Fruit fly (Drosophila melanogaster) whole organism, embryonic: ENCODE results near the gene CG17118.

ENCODE experiments used
- CG10431 ChIP-seq: fragments of 200-800 bp; sonication (Bioruptor generic); optimal IDR thresholded peaks from 3 replicates; lab custom pipeline; 2018; ENCODE audit warnings: missing biosample characterization, mild to moderate bottlenecking, missing genetic modification characterization
- CG11456 ChIP-seq: fragments of 200-800 bp; sonication (Bioruptor generic); IDR thresholded peaks from 3 replicates; pipeline ENCODE4 v1.3.6; 2022; ENCODE audit warnings: missing biosample characterization, missing genetic modification characterization
- CG12659 ChIP-seq: fragments of 200-800 bp; sonication (Bioruptor generic); optimal IDR thresholded peaks from 3 replicates; lab custom pipeline; 2017; ENCODE audit warnings: mild to moderate bottlenecking, missing biosample characterization, missing genetic modification reagents, missing genetic modification characterization
- CG12744 ChIP-seq: fragments of 200-800 bp; sonication (Bioruptor generic); optimal IDR thresholded peaks from 2 replicates; lab custom pipeline; 2016; ENCODE audit warnings: missing biosample characterization, missing genetic modification characterization
- CG13894 ChIP-seq: fragments of 200-800 bp; sonication (Bioruptor generic); optimal IDR thresholded peaks from 3 replicates; lab custom pipeline; 2018; ENCODE audit warnings: missing biosample characterization, mild to moderate bottlenecking, missing genetic modification characterization, moderate library complexity
- CG15011 ChIP-seq: fragments of 200-800 bp; sonication (Bioruptor generic); optimal IDR thresholded peaks from 3 replicates; lab custom pipeline; 2018; ENCODE audit warnings: missing biosample characterization, mild to moderate bottlenecking, missing genetic modification characterization
- CG15696 ChIP-seq: fragments of 200-800 bp; sonication (Bioruptor generic); optimal IDR thresholded peaks from 2 replicates; lab custom pipeline; 2019; ENCODE audit warnings: missing biosample characterization, mild to moderate bottlenecking, missing genetic modification characterization, moderate library complexity
- CG17186 ChIP-seq: fragments of 200-800 bp; sonication (Bioruptor generic); optimal IDR thresholded peaks from 3 replicates; lab custom pipeline; 2017; ENCODE audit warnings: missing biosample characterization, missing genetic modification reagents, missing genetic modification characterization
- CG17361 ChIP-seq: fragments of 200-800 bp; sonication (Bioruptor generic); IDR thresholded peaks from 3 replicates; pipeline ENCODE4 v1.3.6; 2022; ENCODE audit warnings: missing biosample characterization, missing genetic modification characterization
- CG17829 ChIP-seq: fragments of 200-800 bp; optimal IDR thresholded peaks from 2 replicates; lab custom pipeline; 2019; ENCODE audit warnings: missing biosample characterization, mild to moderate bottlenecking, missing genetic modification characterization, moderate library complexity
- CG18619 ChIP-seq: fragments of 200-800 bp; sonication (Bioruptor generic); optimal IDR thresholded peaks from 3 replicates; lab custom pipeline; 2017; ENCODE audit warnings: missing biosample characterization, mild to moderate bottlenecking, missing genetic modification characterization
- CG30431 ChIP-seq: fragments of 200-800 bp; sonication (Bioruptor generic); optimal IDR thresholded peaks from 2 replicates; lab custom pipeline; 2017; ENCODE audit warnings: missing biosample characterization, missing genetic modification characterization
- CG31224 ChIP-seq: fragments of 200-800 bp; sonication (Bioruptor generic); IDR thresholded peaks from 2 replicates; pipeline ENCODE4 v1.3.6; 2022; ENCODE audit warnings: missing biosample characterization, missing genetic modification characterization
- CG31365 ChIP-seq: fragments of 200-800 bp; sonication (Bioruptor generic); optimal IDR thresholded peaks from 2 replicates; lab custom pipeline; 2018; ENCODE audit warnings: missing biosample characterization, mild to moderate bottlenecking, missing genetic modification characterization
- CG4707 ChIP-seq: fragments of 200-800 bp; sonication (Bioruptor generic); optimal IDR thresholded peaks from 2 replicates; lab custom pipeline; 2018; ENCODE audit warnings: missing biosample characterization, mild to moderate bottlenecking, missing genetic modification characterization, moderate library complexity
- CG6272 ChIP-seq: fragments of 200-800 bp; sonication (Bioruptor generic); IDR thresholded peaks from 2 replicates; pipeline ENCODE4 v1.3.6; 2022; ENCODE audit warnings: missing biosample characterization, missing genetic modification characterization
- CG6765 ChIP-seq: fragments of 200-800 bp; sonication (Bioruptor generic); optimal IDR thresholded peaks from 3 replicates; lab custom pipeline; 2017; ENCODE audit warnings: missing biosample characterization, mild to moderate bottlenecking, missing genetic modification characterization
- CG9817 ChIP-seq: fragments of 200-800 bp; sonication (Bioruptor generic); optimal IDR thresholded peaks from 2 replicates; lab custom pipeline; 2018; ENCODE audit warnings: missing biosample characterization, mild to moderate bottlenecking, missing genetic modification characterization, moderate library complexity
- CTCF ChIP-seq: fragments of 200-800 bp; sonication (Bioruptor generic); optimal IDR thresholded peaks from 2 replicates; lab custom pipeline; 2017; ENCODE audit warnings: missing biosample characterization, mild to moderate bottlenecking, missing genetic modification characterization, moderate library complexity
- CkIIα-i1 ChIP-seq: fragments of 200-800 bp; sonication (Bioruptor generic); IDR thresholded peaks from 2 replicates; pipeline ENCODE4 v1.3.6; 2022; ENCODE audit warnings: missing biosample characterization, missing genetic modification characterization
- Dip2 ChIP-seq: fragments of 200-800 bp; sonication (Bioruptor generic); IDR thresholded peaks from 2 replicates; pipeline ENCODE4 v1.3.6; 2022; ENCODE audit warnings: missing biosample characterization, missing genetic modification characterization
- HmgD ChIP-seq: fragments of 200-800 bp; sonication (Bioruptor generic); optimal IDR thresholded peaks from 3 replicates; lab custom pipeline; 2016; ENCODE audit warnings: missing biosample characterization, missing genetic modification characterization
- Max ChIP-seq: fragments of 200-800 bp; sonication (Bioruptor generic); optimal IDR thresholded peaks from 2 replicates; lab custom pipeline; 2016; ENCODE audit warnings: missing biosample characterization, mild to moderate bottlenecking, missing genetic modification characterization
- NC2β ChIP-seq: fragments of 200-800 bp; sonication (Bioruptor generic); optimal IDR thresholded peaks from 2 replicates; lab custom pipeline; 2016; ENCODE audit warnings: missing biosample characterization, missing genetic modification characterization
- NK7.1 ChIP-seq: fragments of 200-800 bp; sonication (Bioruptor generic); optimal IDR thresholded peaks from 3 replicates; lab custom pipeline; 2016; ENCODE audit warnings: missing biosample characterization, missing genetic modification characterization
- Nf-YC ChIP-seq: fragments of 200-800 bp; optimal IDR thresholded peaks from 3 replicates; lab custom pipeline; 2019; ENCODE audit warnings: missing biosample characterization, mild to moderate bottlenecking, missing genetic modification characterization, moderate library complexity
- bowl ChIP-seq: fragments of 200-800 bp; sonication (Bioruptor generic); IDR thresholded peaks from 2 replicates; pipeline ENCODE4 v1.3.6; 2022; ENCODE audit warnings: missing biosample characterization, missing genetic modification characterization
- bsh ChIP-seq, 2 experiments: fragments of 200-800 bp; sonication (Bioruptor generic); optimal IDR thresholded peaks; 2 replicates each; lab custom pipeline; 2017 to 2018; ENCODE audit warnings: mild to moderate bottlenecking in 2 of 2, missing biosample characterization in 2 of 2, missing genetic modification characterization in 2 of 2, moderate library complexity in 1 of 2
- chn ChIP-seq: fragments of 200-800 bp; sonication (Bioruptor generic); optimal IDR thresholded peaks from 2 replicates; lab custom pipeline; 2016; ENCODE audit warnings: missing biosample characterization, missing genetic modification characterization
- croc ChIP-seq: fragments of 200-800 bp; sonication (Bioruptor generic); conservative IDR thresholded peaks from 3 replicates; pipeline ENCODE4 v1.3.6; 2022; ENCODE audit warnings: missing biosample characterization, missing genetic modification characterization
- crol ChIP-seq: fragments of 200-800 bp; sonication (Bioruptor generic); IDR thresholded peaks from 2 replicates; pipeline ENCODE4 v1.3.6; 2022; ENCODE audit warnings: missing biosample characterization, missing genetic modification characterization
- danr ChIP-seq: fragments of 200-800 bp; sonication (Bioruptor generic); IDR thresholded peaks from 2 replicates; pipeline ENCODE4 v1.3.6; 2022; ENCODE audit warnings: missing biosample characterization, missing genetic modification characterization
- dati ChIP-seq: fragments of 200-800 bp; sonication (Bioruptor generic); IDR thresholded peaks from 2 replicates; pipeline ENCODE4 v1.3.6; 2022; ENCODE audit warnings: missing biosample characterization, missing genetic modification characterization
- fd102C ChIP-seq: fragments of 200-800 bp; sonication (Bioruptor generic); optimal IDR thresholded peaks from 2 replicates; lab custom pipeline; 2018; ENCODE audit warnings: missing biosample characterization, mild to moderate bottlenecking, missing genetic modification characterization, moderate library complexity
- insv ChIP-seq, 2 experiments: fragments of 200-800 bp; sonication (Bioruptor generic); optimal IDR thresholded peaks; 3 replicates each; lab custom pipeline; 2016 to 2018; ENCODE audit warnings: missing biosample characterization in 2 of 2, missing genetic modification characterization in 2 of 2
- knrl ChIP-seq: fragments of 200-800 bp; sonication (Bioruptor generic); IDR thresholded peaks from 3 replicates; pipeline ENCODE4 v1.3.6; 2022; ENCODE audit warnings: missing biosample characterization, missing genetic modification characterization; ENCODE audit not compliant: partially characterized antibody
- lola ChIP-seq, 3 experiments: fragments of >200 bp in 2 of 3; fragments of 200-800 bp in 1 of 3; sonication (Bioruptor generic) in 1 of 3; optimal IDR thresholded peaks; 2 replicates each; lab custom pipeline; 2017 to 2019; ENCODE audit warnings: missing biosample characterization in 3 of 3, missing genetic modification characterization in 3 of 3, mild to moderate bottlenecking in 1 of 3, moderate library complexity in 1 of 3
- nerfin-2 ChIP-seq: fragments of 200-800 bp; sonication (Bioruptor generic); IDR thresholded peaks from 2 replicates; pipeline ENCODE4 v1.3.6; 2022; ENCODE audit warnings: missing biosample characterization, missing genetic modification characterization; ENCODE audit not compliant: partially characterized antibody
- prd ChIP-seq, 3 experiments: fragments of >200 bp in 2 of 3; fragments of 200-800 bp in 1 of 3; sonication (Bioruptor generic) in 1 of 3; optimal IDR thresholded peaks in 2 of 3; IDR thresholded peaks in 1 of 3; 2 replicates in 2 of 3; 3 replicates in 1 of 3; pipeline versions ENCODE4 v1.3.6 to Lab custom; 2017 to 2022; ENCODE audit warnings: missing biosample characterization in 1 of 3, missing genetic modification characterization in 1 of 3
- pum ChIP-seq: fragments of 200-800 bp; sonication (Bioruptor generic); optimal IDR thresholded peaks from 2 replicates; lab custom pipeline; 2016; ENCODE audit warnings: missing biosample characterization, missing genetic modification characterization
- scrt ChIP-seq: fragments of 200-800 bp; sonication (Bioruptor generic); optimal IDR thresholded peaks from 2 replicates; lab custom pipeline; 2018; ENCODE audit warnings: missing biosample characterization, mild to moderate bottlenecking, missing genetic modification characterization, moderate library complexity
- slou ChIP-seq: fragments of 200-800 bp; sonication (Bioruptor generic); optimal IDR thresholded peaks from 3 replicates; lab custom pipeline; 2016; ENCODE audit warnings: missing biosample characterization, missing genetic modification characterization
- sob ChIP-seq: fragments of 200-800 bp; sonication (Bioruptor generic); IDR thresholded peaks from 2 replicates; pipeline ENCODE4 v1.3.6; 2022; ENCODE audit warnings: missing biosample characterization, missing genetic modification characterization
- tio ChIP-seq: fragments of 200-800 bp; sonication (Bioruptor generic); optimal IDR thresholded peaks from 2 replicates; lab custom pipeline; 2017; ENCODE audit warnings: missing biosample characterization, missing genetic modification characterization, inconsistent platforms
- ttk ChIP-seq: fragments of 200-800 bp; sonication (Bioruptor generic); IDR thresholded peaks from 2 replicates; pipeline ENCODE4 v2.1.2; 2022; ENCODE audit warnings: missing biosample characterization, missing genetic modification characterization
- twi ChIP-seq: fragments of 200-800 bp; optimal IDR thresholded peaks from 2 replicates; lab custom pipeline; 2019; ENCODE audit warnings: missing biosample characterization, mild to moderate bottlenecking, missing genetic modification characterization, moderate library complexity
- vfl ChIP-seq: fragments of 200-800 bp; sonication (Bioruptor generic); optimal IDR thresholded peaks from 2 replicates; lab custom pipeline; 2016; ENCODE audit warnings: missing biosample characterization, missing genetic modification characterization
- zen2 ChIP-seq: fragments of 200-800 bp; sonication (Bioruptor generic); IDR thresholded peaks from 3 replicates; pipeline ENCODE4 v1.3.6; 2022; ENCODE audit warnings: missing biosample characterization, missing genetic modification characterization; ENCODE audit not compliant: partially characterized antibody

The CG17118 gene

DNA sequence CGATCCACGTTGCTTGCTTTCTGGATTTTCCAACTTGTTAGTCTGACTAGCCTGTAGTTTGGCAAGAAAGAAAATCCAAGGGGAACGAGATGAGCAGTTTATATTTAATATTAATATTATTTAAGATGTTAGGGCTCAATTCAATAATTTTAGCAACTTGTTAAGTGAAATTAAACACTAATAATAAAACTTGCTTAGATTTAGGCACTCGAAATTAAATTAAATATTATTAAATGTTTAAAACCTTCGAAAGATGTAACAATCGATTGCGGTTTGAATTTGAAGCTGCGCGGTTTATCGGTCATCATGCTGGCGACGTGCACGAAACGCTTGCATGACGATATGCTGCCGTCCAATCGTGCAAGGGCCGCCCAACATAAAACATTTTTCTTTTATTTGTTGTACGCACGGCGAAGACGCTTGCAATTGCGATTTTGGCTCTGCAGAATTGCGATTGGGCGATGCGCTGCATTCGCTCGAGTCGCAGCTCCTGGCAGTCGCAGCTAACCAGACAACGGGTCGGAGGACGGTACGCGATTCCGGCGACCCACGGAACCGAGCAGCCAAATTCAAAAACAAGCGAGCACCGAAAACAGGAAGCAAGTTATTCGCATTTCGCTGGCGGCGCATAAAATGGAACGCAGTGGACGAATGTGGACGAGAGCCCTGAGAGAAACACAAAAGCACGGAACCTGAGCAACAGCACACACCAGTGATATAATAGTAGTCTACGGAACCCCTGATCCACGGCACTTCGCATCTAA, 7.1 kb downstream of the CG17118 start, which contains the start of the genes Vha16-5 and CG12299 (continued):
- TF ChIP-seq CkIIα-i1 (GFP tag; lab: Robert Waterston, UW), result 0 out of 2 replicates have a peak, but pooled peaks have one; percentile 10
- peak; percentile 69 for TF ChIP-seq CG12744
- peak; percentile 73 for TF ChIP-seq dati
- peak; percentile 57 for TF ChIP-seq slou (GFP tag; lab: Kevin White, UChicago)
- TF ChIP-seq zen2 (GFP tag; lab: Robert Waterston, UW), result peak; percentile 57; the same call in 1 of the 3 replicates
- TF ChIP-seq CG15696 (tag; lab: Kevin White, UChicago), result peak; percentile 88
- no peak for TF ChIP-seq Dip2 (GFP tag; lab: Robert Waterston, UW)
- TF ChIP-seq vfl (GFP tag; lab: Kevin White, UChicago), result peak; percentile 84
- peak; percentile 74 for TF ChIP-seq Max (GFP tag; lab: Kevin White, UChicago)
- TF ChIP-seq knrl (GFP tag; lab: Robert Waterston, UW), result peak; percentile 88
- TF ChIP-seq pum (GFP tag; lab: Kevin White, UChicago), result peak; percentile 78
- TF ChIP-seq prd (optimal IDR thresholded peaks at IDR 0.05; lab: Kevin White, UChicago), result no peak
- TF ChIP-seq prd (GFP tag; IDR thresholded peaks at IDR 0.05; lab: Robert Waterston, UW), result peak; percentile 95
- peak; percentile 64 for TF ChIP-seq CG31224 (GFP tag; lab: Robert Waterston, UW)
- TF ChIP-seq lola (GFP tag; optimal IDR thresholded peaks at IDR 0.05; lab: Kevin White, UChicago), result peak in 1 of 3 experiments; percentile 84
- peak; percentile 85 for TF ChIP-seq nerfin-2 (GFP tag; lab: Robert Waterston, UW)
- no peak for TF ChIP-seq insv (GFP tag; optimal IDR thresholded peaks at IDR 0.05; lab: Kevin White, UChicago)
- TF ChIP-seq CG15011, result no peak
- peak; percentile 72 for TF ChIP-seq CG9817 (tag; lab: Kevin White, UChicago)
- TF ChIP-seq crol (GFP tag; lab: Robert Waterston, UW), result 0 out of 2 replicates have a peak, but pooled peaks have one; percentile 12
- peak; percentile 72 for TF ChIP-seq CG12659 (GFP tag; lab: Kevin White, UChicago)
- TF ChIP-seq CG17361 (GFP tag; lab: Robert Waterston, UW), result peak; percentile 55; the same call in 1 of the 3 replicates
- peak; percentile 91 for TF ChIP-seq CG6272
- TF ChIP-seq sob (GFP tag; lab: Robert Waterston, UW), result peak; percentile 96
- peak; percentile 53 for TF ChIP-seq NK7.1 (GFP tag; lab: Kevin White, UChicago)
- TF ChIP-seq, all 482 proteins: peak for 356

- no peak for TF ChIP-seq fd102C
- no peak for TF ChIP-seq CTCF (GFP tag; lab: Kevin White, UChicago)
- TF ChIP-seq ttk (GFP tag; lab: Robert Waterston, UW), result no peak
- TF ChIP-seq bsh (GFP tag; optimal IDR thresholded peaks at IDR 0.05; lab: Kevin White, UChicago), result no peak
- no peak for TF ChIP-seq CG17829
- no peak for TF ChIP-seq CG31365 (tag; lab: Kevin White, UChicago)
- no peak for TF ChIP-seq chn (GFP tag; lab: Kevin White, UChicago)
- no peak for TF ChIP-seq CG13894 (tag; lab: Kevin White, UChicago)
- TF ChIP-seq danr (GFP tag; lab: Robert Waterston, UW), result no peak
- TF ChIP-seq CG6765 (GFP tag; lab: Kevin White, UChicago), result no peak
- TF ChIP-seq CG11456 (GFP tag; lab: Robert Waterston, UW), result no peak
- TF ChIP-seq CG17186 (GFP tag; lab: Kevin White, UChicago), result no peak
- TF ChIP-seq bowl (GFP tag; lab: Robert Waterston, UW), result no peak
- no peak for TF ChIP-seq CG10431 (GFP tag; lab: Kevin White, UChicago)
- no peak for TF ChIP-seq twi
- TF ChIP-seq CG30431, result no peak
- no peak for TF ChIP-seq scrt (GFP tag; lab: Kevin White, UChicago)
- no peak for TF ChIP-seq CG4707
- no peak for TF ChIP-seq croc (GFP tag; lab: Robert Waterston, UW)
- no peak for TF ChIP-seq sob (GFP tag; lab: Robert Waterston, UW)
- TF ChIP-seq tio (GFP tag; lab: Kevin White, UChicago), result no peak
- TF ChIP-seq NC2β (GFP tag; lab: Kevin White, UChicago), result no peak
- TF ChIP-seq CG18619 (GFP tag; lab: Kevin White, UChicago), result no peak
- no peak for TF ChIP-seq Nf-YC (tag; lab: Kevin White, UChicago)
- TF ChIP-seq HmgD (GFP tag; lab: Kevin White, UChicago), result no peak
- peak; percentile 64 for TF ChIP-seq nerfin-2 (GFP tag; lab: Robert Waterston, UW)
These were observed 13.7 kb downstream of the CG17118 start, which contains the start of gene CG6729 for dm6 chr2L:10743714-10744113. Gene CG6729, minus strand, starts transcription at chr2L:10743935.
